Worm (Caenorhabditis elegans): ENCODE measurements around the gene F58A3.4.

Gene F58A3.4

DNA sequence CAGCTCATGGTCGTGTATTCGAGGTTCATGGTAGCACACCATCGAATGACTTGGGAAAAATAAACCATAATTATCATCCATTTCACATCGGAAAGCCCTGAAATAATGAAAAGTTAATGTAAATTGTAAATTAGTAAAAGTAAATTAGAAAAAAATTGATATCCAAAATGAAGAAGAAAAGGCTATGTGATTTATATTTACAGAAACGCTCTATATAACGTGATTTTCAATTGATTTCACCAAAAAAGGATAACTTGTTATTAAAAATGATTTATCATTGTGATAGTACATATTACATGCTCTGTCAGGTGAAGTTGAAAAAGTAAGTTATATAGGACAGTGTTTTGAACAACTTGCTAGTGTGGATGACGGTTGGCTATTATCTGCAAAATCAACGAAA is 32.3 kb upstream of the F58A3.4 start, which contains the start of gene C09F12.3:
TSS of gene C09F12.3 (minus strand) at position 101 of the 400 bp plus-strand sequence.
- no peak for TF ChIP-seq unc-120 (tag; optimal IDR thresholded peaks at IDR 0.05; ENCODE audit: poor library complexity, severe bottlenecking)
- TF ChIP-seq blmp-1 (tag; optimal IDR thresholded peaks at IDR 0.05): no peak
- no peak for TF ChIP-seq tbx-8 (GFP tag; optimal IDR thresholded peaks at IDR 0.05)
- TF ChIP-seq hlh-1 (tag; optimal IDR thresholded peaks at IDR 0.05): no peak
- no peak for TF ChIP-seq nhr-237 (tag; optimal IDR thresholded peaks at IDR 0.05)

ce11 chrX:11038221-11038620 is 27.8 kb upstream of the F58A3.4 start:
- TF ChIP-seq lin-32 (GFP tag; optimal IDR thresholded peaks at IDR 0.05): no peak
- TF ChIP-seq mab-5 (tag; optimal IDR thresholded peaks at IDR 0.05): no peak
- no peak for TF ChIP-seq nhr-28 (tag; optimal IDR thresholded peaks at IDR 0.05)
- TF ChIP-seq ces-1 (GFP tag; optimal IDR thresholded peaks at IDR 0.05): peak; percentile 70
- no peak for TF ChIP-seq flh-1 (GFP tag; optimal IDR thresholded peaks at IDR 0.05)

ce11 chrX:11036114-11037087 is 25.9 kb upstream of the F58A3.4 start:
- TF ChIP-seq mep-1 (tag; optimal IDR thresholded peaks at IDR 0.05) (no peak), blmp-1 (tag; optimal IDR thresholded peaks at IDR 0.05) (peak; percentile 76), ham-2 (GFP tag; optimal IDR thresholded peaks at IDR 0.05) (peak; percentile 85), elt-1 (tag; optimal IDR thresholded peaks at IDR 0.05; ENCODE audit: borderline replicate concordance, insufficient read depth) (peak; percentile 48), nhr-28 (tag; optimal IDR thresholded peaks at IDR 0.05) (no peak)

- TF ChIP-seq zip-8 (tag; optimal IDR thresholded peaks at IDR 0.05) (no peak), sptf-1 (tag; optimal IDR thresholded peaks at IDR 0.05) (no peak), snpc-4 (tag; optimal IDR thresholded peaks at IDR 0.05) (no peak), hlh-1 (tag; optimal IDR thresholded peaks at IDR 0.05) (peak; percentile 98), unc-120 (tag; optimal IDR thresholded peaks at IDR 0.05; ENCODE audit: poor library complexity, severe bottlenecking) (peak; percentile 83), ceh-39 (tag; optimal IDR thresholded peaks at IDR 0.05) (no peak), M03D4.4 (tag; optimal IDR thresholded peaks at IDR 0.05) (peak; percentile 11), unc-62 (GFP tag; optimal IDR thresholded peaks at IDR 0.05) (peak; percentile 88), elt-3 (tag; optimal IDR thresholded peaks at IDR 0.05) (no peak), blmp-1 (tag; optimal IDR thresholded peaks at IDR 0.05) (no peak), mls-2 (tag; optimal IDR thresholded peaks at IDR 0.05) (no peak), mep-1 (tag; optimal IDR thresholded peaks at IDR 0.05) (no peak)
Observed at ce11 chrX:11035563-11035962, 25.1 kb upstream of the F58A3.4 start.

DNA sequence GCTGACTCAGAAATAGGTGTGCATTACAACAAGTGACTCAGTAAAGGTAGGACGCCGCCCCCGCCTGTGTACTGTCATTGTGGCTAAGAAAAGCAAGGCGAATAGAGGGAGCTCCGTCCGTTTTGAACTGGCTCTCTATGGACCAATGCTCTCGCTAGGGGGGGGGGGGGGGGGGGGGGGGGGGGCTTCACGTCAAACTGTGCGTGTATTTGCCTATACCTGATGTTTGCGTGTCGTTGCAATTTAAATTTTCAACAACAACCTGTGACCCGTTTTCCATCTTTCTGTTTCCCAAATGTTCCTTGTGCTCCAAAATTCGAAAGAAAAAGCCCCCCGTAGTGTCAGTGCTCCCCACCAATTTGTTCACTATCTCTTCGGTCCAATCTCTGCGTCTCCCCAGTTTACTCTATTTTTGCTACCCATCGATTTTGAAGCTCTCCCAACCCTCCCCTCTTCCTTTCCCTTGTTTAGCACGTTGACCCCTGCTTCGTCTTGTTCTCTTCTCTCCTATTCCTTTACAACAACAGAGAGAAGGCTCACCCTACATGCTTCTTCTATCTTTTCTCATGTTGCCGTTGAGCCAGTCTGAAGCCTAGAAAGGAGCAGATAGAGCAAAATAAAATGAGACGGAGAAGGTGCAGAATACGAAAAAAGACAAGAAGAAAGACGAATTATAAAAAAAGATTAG is 24.1 kb upstream of the F58A3.4 start:
- no peak for TF ChIP-seq tbx-8 (GFP tag; optimal IDR thresholded peaks at IDR 0.05)
- TF ChIP-seq nhr-28 (tag; optimal IDR thresholded peaks at IDR 0.05): no peak
- no peak for TF ChIP-seq lin-13 (tag; optimal IDR thresholded peaks at IDR 0.05)
- no peak for TF ChIP-seq M03D4.4 (tag; optimal IDR thresholded peaks at IDR 0.05)
- TF ChIP-seq unc-39 (tag; optimal IDR thresholded peaks at IDR 0.05): no peak
- TF ChIP-seq lin-32 (GFP tag; optimal IDR thresholded peaks at IDR 0.05): no peak
- no peak for TF ChIP-seq ceh-43 (GFP tag; optimal IDR thresholded peaks at IDR 0.05)
- TF ChIP-seq drap-1 (GFP tag; optimal IDR thresholded peaks at IDR 0.05): no peak
- peak; percentile 33 for TF ChIP-seq mep-1 (tag; optimal IDR thresholded peaks at IDR 0.05)
- TF ChIP-seq zip-8 (tag; optimal IDR thresholded peaks at IDR 0.05): no peak
- no peak for TF ChIP-seq ham-2 (GFP tag; optimal IDR thresholded peaks at IDR 0.05)
- peak; percentile 6 for TF ChIP-seq cnd-1 (tag; optimal IDR thresholded peaks at IDR 0.05)
- no peak for TF ChIP-seq ceh-39 (tag; optimal IDR thresholded peaks at IDR 0.05)
- TF ChIP-seq ces-1 (GFP tag; optimal IDR thresholded peaks at IDR 0.05): peak; percentile 78
- TF ChIP-seq mls-2 (tag; optimal IDR thresholded peaks at IDR 0.05): peak; percentile 2
- no peak for TF ChIP-seq nhr-237 (tag; optimal IDR thresholded peaks at IDR 0.05)
- peak; percentile 32 for TF ChIP-seq sptf-1 (tag; optimal IDR thresholded peaks at IDR 0.05)
- TF ChIP-seq unc-120 (tag; optimal IDR thresholded peaks at IDR 0.05; ENCODE audit: poor library complexity, severe bottlenecking): peak; percentile 56
- TF ChIP-seq blmp-1 (tag; optimal IDR thresholded peaks at IDR 0.05): no peak
- no peak for TF ChIP-seq nhr-12 (tag; optimal IDR thresholded peaks at IDR 0.05)
- TF ChIP-seq elt-1 (tag; optimal IDR thresholded peaks at IDR 0.05; ENCODE audit: borderline replicate concordance, insufficient read depth): no peak
- TF ChIP-seq pha-4 (tag; optimal IDR thresholded peaks at IDR 0.05): no peak
- TF ChIP-seq sem-2 (GFP tag; optimal IDR thresholded peaks at IDR 0.05): no peak
- TF ChIP-seq mab-5 (tag; optimal IDR thresholded peaks at IDR 0.05): no peak

All from whole organism, mixed stage, embryonic.